Worm (Caenorhabditis elegans) whole organism, L4/young adult: Measurements from ENCODE around the gene ppk-2.

Experiments used
- W03F9.2 ChIP-seq: fragments of 150-350 bp; optimal IDR thresholded peaks from 2 replicates; lab custom pipeline; 2014; ENCODE audit warnings: missing biosample characterization, missing genetic modification characterization
- dao-5 ChIP-seq: sonication (generic microtip); optimal IDR thresholded peaks from 2 replicates; lab custom pipeline; 2016; ENCODE audit warnings: missing genotype, missing genetic modification characterization, moderate library complexity, missing compliant biosample characterization
- him-1 ChIP-seq: sonication (generic microtip); optimal IDR thresholded peaks from 2 replicates; lab custom pipeline; 2016; ENCODE audit warnings: missing genotype, missing genetic modification reagents, missing genetic modification characterization, missing compliant biosample characterization

DNA sequence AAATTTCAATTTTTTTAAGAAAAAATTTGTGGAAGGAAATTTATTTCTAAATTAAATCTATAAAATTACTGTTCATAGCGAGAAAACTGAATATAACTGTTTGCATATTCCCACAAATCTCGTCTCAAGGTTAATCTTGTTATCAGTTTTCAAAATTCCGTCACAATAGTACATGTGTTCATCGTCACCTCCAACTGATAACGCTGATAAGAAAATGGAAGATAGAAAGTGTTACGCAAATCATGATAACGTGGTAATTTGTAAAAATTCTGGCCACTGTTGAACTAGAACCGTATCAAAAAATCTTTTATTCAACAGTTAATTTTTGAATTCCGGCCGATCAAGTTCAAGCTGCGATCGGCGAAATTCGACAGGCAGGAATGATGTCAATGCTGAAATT is 48.7 kb upstream of the ppk-2 start:
- TF ChIP-seq him-1 (no peak), dao-5 (tag; lab: Kevin White, UChicago) (no peak), W03F9.2 (tag; lab: Kevin White, UChicago) (no peak)
